Worm (Caenorhabditis elegans) whole organism, L4 larva: ENCODE data around the gene Y17D7B.10.

ENCODE experiments used
- F26F4.8 ChIP-seq: fragments of 200-800 bp; sonication (Bioruptor generic); conservative IDR thresholded peaks from 2 replicates; pipeline ENCODE4 v1.3.6; 2022; ENCODE audit warnings: missing genetic modification characterization, missing compliant biosample characterization
- ces-1 ChIP-seq: fragments of 150-350 bp; sonication (generic microtip); optimal IDR thresholded peaks from 4 replicates; lab custom pipeline; 2014; ENCODE audit warnings: missing biosample characterization, missing genetic modification reagents, missing genetic modification characterization
- daf-12 ChIP-seq: fragments of 150-350 bp; optimal IDR thresholded peaks from 2 replicates; lab custom pipeline; 2014; ENCODE audit warnings: missing biosample characterization, missing genetic modification reagents, missing genetic modification characterization
- daf-8 ChIP-seq: fragments of 200-800 bp; sonication (Bioruptor generic); IDR thresholded peaks from 2 replicates; pipeline ENCODE4 v1.3.6; 2022; ENCODE audit warnings: missing genetic modification characterization, missing compliant biosample characterization
- egl-27 ChIP-seq: sonication (generic microtip); optimal IDR thresholded peaks from 3 replicates; lab custom pipeline; 2017; ENCODE audit warnings: missing biosample characterization, missing genetic modification reagents, missing genetic modification characterization
- hlh-30 ChIP-seq: sonication (generic microtip); optimal IDR thresholded peaks from 2 replicates; lab custom pipeline; 2017; ENCODE audit warnings: antibody characterized with exemption, mild to moderate bottlenecking, missing genetic modification characterization, missing compliant biosample characterization; ENCODE audit not compliant: insufficient read depth
- lsy-2 ChIP-seq, 2 experiments: fragments of 150-350 bp in 1 of 2; sonication (generic microtip) in 1 of 2; optimal IDR thresholded peaks; 2 replicates each; lab custom pipeline; 2014 to 2017; ENCODE audit warnings: missing biosample characterization in 2 of 2, missing genetic modification characterization in 2 of 2
- madf-9 ChIP-seq: fragments of 200-800 bp; sonication (Bioruptor generic); conservative IDR thresholded peaks from 2 replicates; pipeline ENCODE4 v1.3.6; 2022; ENCODE audit warnings: missing genetic modification reagents, missing genetic modification characterization, missing compliant biosample characterization
- mxl-2 ChIP-seq: fragments of 200-800 bp; sonication (Bioruptor generic); conservative IDR thresholded peaks from 2 replicates; pipeline ENCODE4 v1.3.6; 2022; ENCODE audit warnings: missing genetic modification reagents, missing genetic modification characterization, missing compliant biosample characterization
- nhr-76 ChIP-seq: fragments of 150-350 bp; optimal IDR thresholded peaks from 2 replicates; lab custom pipeline; 2014; ENCODE audit warnings: missing biosample characterization, missing genetic modification characterization
- nhr-77 ChIP-seq: fragments of 150-350 bp; optimal IDR thresholded peaks from 2 replicates; lab custom pipeline; 2014; ENCODE audit warnings: missing biosample characterization, missing genetic modification characterization

- TF ChIP-seq F26F4.8: no peak
- no peak for TF ChIP-seq daf-8 (GFP tag; lab: Robert Waterston, UW)
- TF ChIP-seq mxl-2: no peak
- no peak for TF ChIP-seq daf-12
- no peak for TF ChIP-seq ces-1 (GFP tag; lab: Kevin White, UChicago)
- TF ChIP-seq nhr-77: no peak
- no peak for TF ChIP-seq madf-9 (GFP tag; lab: Robert Waterston, UW)
- no peak for TF ChIP-seq nhr-76
- TF ChIP-seq egl-27 (tag; lab: Kevin White, UChicago): no peak
- no peak for TF ChIP-seq lsy-2 (tag; optimal IDR thresholded peaks at IDR 0.05; lab: Kevin White, UChicago)
- TF ChIP-seq hlh-30: no peak
Observed at ce11 chrV:18783474-18783873, at the start of gene Y17D7B.10.
